Worm (Caenorhabditis elegans) whole organism, late embryonic: ENCODE data around the gene C13A10.1.

Experiments used
- C08G9.2 ChIP-seq: sonication (generic microtip); optimal IDR thresholded peaks from 2 replicates; lab custom pipeline; 2016; ENCODE audit warnings: mild to moderate bottlenecking, missing genetic modification characterization, moderate library complexity, missing compliant biosample characterization
- C38D4.7 ChIP-seq: fragments of 200-800 bp; sonication (Bioruptor generic); optimal IDR thresholded peaks from 2 replicates; lab custom pipeline; 2018; ENCODE audit warnings: mild to moderate bottlenecking, missing genetic modification characterization, moderate library complexity, missing compliant biosample characterization
- F13H6.1 ChIP-seq: sonication (generic microtip); optimal IDR thresholded peaks from 2 replicates; lab custom pipeline; 2016; ENCODE audit warnings: missing genetic modification characterization, missing compliant biosample characterization
- T23F11.4 ChIP-seq: fragments of 200-800 bp; sonication (Bioruptor generic); optimal IDR thresholded peaks from 2 replicates; lab custom pipeline; 2018; ENCODE audit warnings: mild to moderate bottlenecking, missing genetic modification characterization, missing compliant biosample characterization
- Y22D7AL.16 ChIP-seq: sonication (generic microtip); optimal IDR thresholded peaks from 2 replicates; lab custom pipeline; 2016; ENCODE audit warnings: missing genetic modification characterization, missing compliant biosample characterization
- ama-1 ChIP-seq: fragments of 150-350 bp; optimal IDR thresholded peaks from 2 replicates; lab custom pipeline; 2014
- ceh-14 ChIP-seq: sonication (generic microtip); optimal IDR thresholded peaks from 2 replicates; lab custom pipeline; 2016; ENCODE audit warnings: missing genotype, missing genetic modification characterization, missing compliant biosample characterization
- ceh-18 ChIP-seq: sonication (generic microtip); optimal IDR thresholded peaks from 2 replicates; lab custom pipeline; 2016; ENCODE audit warnings: missing genetic modification characterization, missing compliant biosample characterization
- ceh-19 ChIP-seq: fragments of 200-800 bp; sonication (Bioruptor generic); optimal IDR thresholded peaks from 2 replicates; lab custom pipeline; 2018; ENCODE audit warnings: mild to moderate bottlenecking, missing genetic modification characterization, missing compliant biosample characterization
- ceh-22 ChIP-seq: sonication (generic microtip); optimal IDR thresholded peaks from 2 replicates; lab custom pipeline; 2017; ENCODE audit warnings: missing biosample characterization, missing genetic modification characterization
- ceh-45 ChIP-seq: fragments of 200-800 bp; sonication (Bioruptor generic); IDR thresholded peaks from 2 replicates; pipeline ENCODE4 v1.3.6; 2022; ENCODE audit warnings: missing genetic modification reagents, missing genetic modification characterization, missing compliant biosample characterization
- ceh-48 ChIP-seq: sonication (generic microtip); optimal IDR thresholded peaks from 2 replicates; lab custom pipeline; 2016; ENCODE audit warnings: missing genetic modification characterization, inconsistent platforms, missing compliant biosample characterization
- ceh-6 ChIP-seq: fragments of 200-800 bp; sonication (Bioruptor generic); optimal IDR thresholded peaks from 2 replicates; lab custom pipeline; 2018; ENCODE audit warnings: mild to moderate bottlenecking, missing genetic modification characterization, missing compliant biosample characterization
- ceh-9 ChIP-seq: sonication (generic microtip); optimal IDR thresholded peaks from 2 replicates; lab custom pipeline; 2016; ENCODE audit warnings: mild to moderate bottlenecking, missing genetic modification characterization, inconsistent platforms, missing compliant biosample characterization
- che-1 ChIP-seq: sonication (generic microtip); optimal IDR thresholded peaks from 2 replicates; lab custom pipeline; 2016; ENCODE audit warnings: mild to moderate bottlenecking, missing genetic modification characterization, missing compliant biosample characterization
- elt-2 ChIP-seq: sonication (generic microtip); optimal IDR thresholded peaks from 2 replicates; lab custom pipeline; 2016; ENCODE audit warnings: missing genetic modification reagents, missing genetic modification characterization, missing compliant biosample characterization
- fax-1 ChIP-seq: sonication (generic microtip); optimal IDR thresholded peaks from 2 replicates; lab custom pipeline; 2016; ENCODE audit warnings: missing genotype, missing genetic modification characterization, missing compliant biosample characterization
- fkh-6 ChIP-seq: sonication (generic microtip); optimal IDR thresholded peaks from 2 replicates; lab custom pipeline; 2016; ENCODE audit warnings: missing genetic modification characterization, missing compliant biosample characterization
- hlh-13 ChIP-seq: fragments of 200-800 bp; sonication (Bioruptor generic); optimal IDR thresholded peaks from 2 replicates; lab custom pipeline; 2018; ENCODE audit warnings: mild to moderate bottlenecking, missing genetic modification characterization, missing compliant biosample characterization
- hlh-30 ChIP-seq: sonication (generic microtip); optimal IDR thresholded peaks from 2 replicates; lab custom pipeline; 2017; ENCODE audit warnings: antibody characterized with exemption, missing genetic modification characterization, missing compliant biosample characterization; ENCODE audit not compliant: insufficient read depth
- hlh-6 ChIP-seq: sonication (generic microtip); optimal IDR thresholded peaks from 2 replicates; lab custom pipeline; 2016; ENCODE audit warnings: missing genotype, missing genetic modification characterization, missing compliant biosample characterization
- hlh-8 ChIP-seq: sonication (generic microtip); optimal IDR thresholded peaks from 2 replicates; lab custom pipeline; 2016; ENCODE audit warnings: missing genotype, missing genetic modification characterization, missing compliant biosample characterization
- lim-6 ChIP-seq: sonication (generic microtip); optimal IDR thresholded peaks from 2 replicates; lab custom pipeline; 2016; ENCODE audit warnings: missing genetic modification characterization, missing compliant biosample characterization
- lin-11 ChIP-seq: fragments of 200-800 bp; sonication (Bioruptor generic); optimal IDR thresholded peaks from 2 replicates; lab custom pipeline; 2018; ENCODE audit warnings: mild to moderate bottlenecking, missing genetic modification characterization, missing compliant biosample characterization
- madf-2 ChIP-seq: sonication (generic microtip); optimal IDR thresholded peaks from 2 replicates; lab custom pipeline; 2017; ENCODE audit warnings: missing genetic modification characterization, missing compliant biosample characterization
- nfya-1 ChIP-seq: sonication (generic microtip); optimal IDR thresholded peaks from 2 replicates; lab custom pipeline; 2017; ENCODE audit warnings: missing genetic modification characterization, mild to moderate bottlenecking, missing compliant biosample characterization, antibody characterized with exemption, moderate library complexity
- nhr-232 ChIP-seq: sonication (generic microtip); optimal IDR thresholded peaks from 2 replicates; lab custom pipeline; 2016; ENCODE audit warnings: missing genetic modification characterization, missing compliant biosample characterization
- npax-4 ChIP-seq: sonication (generic microtip); optimal IDR thresholded peaks from 2 replicates; lab custom pipeline; 2016; ENCODE audit warnings: missing genetic modification characterization, missing compliant biosample characterization
- odd-2 ChIP-seq: sonication (generic microtip); optimal IDR thresholded peaks from 2 replicates; lab custom pipeline; 2017; ENCODE audit warnings: antibody characterized with exemption, mild to moderate bottlenecking, missing genetic modification characterization, missing compliant biosample characterization
- pat-9 ChIP-seq: fragments of 200-800 bp; sonication (Bioruptor generic); optimal IDR thresholded peaks from 2 replicates; lab custom pipeline; 2018; ENCODE audit warnings: mild to moderate bottlenecking, missing genetic modification characterization, moderate library complexity, missing compliant biosample characterization
- pax-1 ChIP-seq: fragments of 150-350 bp; optimal IDR thresholded peaks from 2 replicates; lab custom pipeline; 2014; ENCODE audit warnings: missing biosample characterization, missing genetic modification characterization
- pha-4 ChIP-seq: fragments of 150-350 bp; optimal IDR thresholded peaks from 2 replicates; lab custom pipeline; 2018; ENCODE audit warnings: missing biosample characterization, missing genetic modification reagents, missing genetic modification characterization
- pros-1 ChIP-seq: fragments of 150-350 bp; optimal IDR thresholded peaks from 2 replicates; lab custom pipeline; 2014; ENCODE audit warnings: missing biosample characterization, missing genetic modification reagents, missing genetic modification characterization
- rnt-1 ChIP-seq: sonication (generic microtip); optimal IDR thresholded peaks from 2 replicates; lab custom pipeline; 2016; ENCODE audit warnings: missing genetic modification characterization, missing compliant biosample characterization
- sdc-2 ChIP-seq: sonication (generic microtip); optimal IDR thresholded peaks from 2 replicates; lab custom pipeline; 2016; ENCODE audit warnings: missing genotype, missing genetic modification characterization, missing compliant biosample characterization
- sox-2 ChIP-seq: fragments of 200-800 bp; sonication (Bioruptor generic); IDR thresholded peaks from 2 replicates; pipeline ENCODE4 v1.3.6; 2022; ENCODE audit warnings: missing genetic modification reagents, missing genetic modification characterization, missing compliant biosample characterization
- syd-9 ChIP-seq: sonication (generic microtip); optimal IDR thresholded peaks from 2 replicates; lab custom pipeline; 2016; ENCODE audit warnings: mild to moderate bottlenecking, missing genetic modification characterization, moderate library complexity, missing compliant biosample characterization
- ttx-3 ChIP-seq: sonication (generic microtip); optimal IDR thresholded peaks from 2 replicates; lab custom pipeline; 2016; ENCODE audit warnings: missing genetic modification reagents, missing genetic modification characterization, missing compliant biosample characterization
- unc-42 ChIP-seq: sonication (generic microtip); optimal IDR thresholded peaks from 2 replicates; lab custom pipeline; 2016; ENCODE audit warnings: missing genotype, missing genetic modification characterization, missing compliant biosample characterization
- unc-86 ChIP-seq: sonication (generic microtip); optimal IDR thresholded peaks from 2 replicates; lab custom pipeline; 2016; ENCODE audit warnings: missing genetic modification characterization, missing compliant biosample characterization
- zip-5 ChIP-seq: sonication (generic microtip); optimal IDR thresholded peaks from 2 replicates; lab custom pipeline; 2016; ENCODE audit warnings: missing genetic modification characterization, missing compliant biosample characterization
- ztf-16 ChIP-seq: sonication (generic microtip); optimal IDR thresholded peaks from 2 replicates; lab custom pipeline; 2017; ENCODE audit warnings: missing genetic modification characterization, missing compliant biosample characterization

C13A10.1 gene

ce11 chrII:1323190-1323651 lies 32.2 kb downstream of the C13A10.1 start (continued):
- no peak for TF ChIP-seq pha-4
- TF ChIP-seq ttx-3 (tag; lab: Kevin White, UChicago), result no peak
- no peak for TF ChIP-seq rnt-1 (tag; lab: Kevin White, UChicago)
- TF ChIP-seq Y22D7AL.16, result no peak
- no peak for TF ChIP-seq fax-1
- TF ChIP-seq elt-2, result no peak
- TF ChIP-seq odd-2, result no peak
- peak; percentile 89 for TF ChIP-seq unc-42 (tag; lab: Kevin White, UChicago)
- TF ChIP-seq lim-6 (tag; lab: Kevin White, UChicago), result no peak
- no peak for TF ChIP-seq zip-5
- no peak for TF ChIP-seq ceh-22 (tag; lab: Kevin White, UChicago)

- no peak for TF ChIP-seq F13H6.1
- no peak for TF ChIP-seq unc-42 (tag; lab: Kevin White, UChicago)
- no peak for TF ChIP-seq pros-1 (tag; lab: Kevin White, UChicago)
- TF ChIP-seq nfya-1, result no peak
- TF ChIP-seq sdc-2 (tag; lab: Kevin White, UChicago), result no peak
- no peak for TF ChIP-seq C08G9.2 (tag; lab: Kevin White, UChicago)
- TF ChIP-seq hlh-8 (tag; lab: Kevin White, UChicago), result no peak
- no peak for TF ChIP-seq lin-11 (tag; lab: Kevin White, UChicago)
- no peak for TF ChIP-seq ztf-16 (tag; lab: Kevin White, UChicago)
- no peak for TF ChIP-seq fkh-6 (tag; lab: Kevin White, UChicago)
Measured at ce11 chrII:1322283-1323173, 32.9 kb downstream of the C13A10.1 start.

- peak; percentile 29 for TF ChIP-seq elt-2
- peak; percentile 0 for TF ChIP-seq ceh-48 (tag; lab: Kevin White, UChicago)
- no peak for TF ChIP-seq madf-2 (tag; lab: Kevin White, UChicago)
- no peak for TF ChIP-seq ceh-9 (tag; lab: Kevin White, UChicago)
Measured at ce11 chrII:1320987-1321807, 34.3 kb downstream of the C13A10.1 start, which contains the start of gene vig-1. TSS of gene vig-1 (plus strand) at chrII:1321037.

ce11 chrII:1320412-1320811 lies 35.0 kb downstream of the C13A10.1 start:
- TF ChIP-seq ceh-9 (tag; lab: Kevin White, UChicago), result peak; percentile 4
- no peak for TF ChIP-seq npax-4 (tag; lab: Kevin White, UChicago)
- TF ChIP-seq T23F11.4, result peak; percentile 24
- TF ChIP-seq pros-1 (tag; lab: Kevin White, UChicago), result peak; percentile 13
- peak; percentile 91 for TF ChIP-seq ceh-18 (tag; lab: Kevin White, UChicago)
- peak; percentile 13 for TF ChIP-seq hlh-6 (tag; lab: Kevin White, UChicago)
- TF ChIP-seq madf-2 (tag; lab: Kevin White, UChicago), result peak; percentile 68
- peak; percentile 78 for TF ChIP-seq F13H6.1
- peak; percentile 81 for TF ChIP-seq unc-86 (tag; lab: Kevin White, UChicago)
- peak; percentile 58 for TF ChIP-seq C38D4.7 (GFP tag; lab: Kevin White, UChicago)
- TF ChIP-seq Y22D7AL.16, result peak; percentile 45
- no peak for TF ChIP-seq lim-6 (tag; lab: Kevin White, UChicago)
- TF ChIP-seq ama-1 (lab: Kevin White, UChicago), result peak; percentile 61
- peak; percentile 11 for TF ChIP-seq C08G9.2 (tag; lab: Kevin White, UChicago)
- no peak for TF ChIP-seq hlh-30 (tag; lab: Kevin White, UChicago)
- peak; percentile 95 for TF ChIP-seq pat-9 (tag; lab: Kevin White, UChicago)
- 0 out of 2 replicates have a peak, but pooled peaks have one; percentile 35 for TF ChIP-seq ceh-45 (GFP tag; lab: Robert Waterston, UW)
- no peak for TF ChIP-seq hlh-13 (GFP tag; lab: Kevin White, UChicago)
- peak; percentile 70 for TF ChIP-seq che-1 (tag; lab: Kevin White, UChicago)
- TF ChIP-seq odd-2, result peak; percentile 15
- no peak for TF ChIP-seq nhr-232
- TF ChIP-seq ceh-14 (tag; lab: Kevin White, UChicago), result peak; percentile 73
- TF ChIP-seq syd-9 (tag; lab: Kevin White, UChicago), result peak; percentile 61
- TF ChIP-seq sox-2 (GFP tag; lab: Robert Waterston, UW), result peak; percentile 7; the same call in 1 of the 2 replicates
- TF ChIP-seq elt-2, result peak; percentile 60
- peak; percentile 53 for TF ChIP-seq ceh-6 (GFP tag; lab: Kevin White, UChicago)
- TF ChIP-seq nfya-1, result peak; percentile 93
- peak; percentile 78 for TF ChIP-seq ceh-19 (GFP tag; lab: Kevin White, UChicago)
- TF ChIP-seq pax-1 (tag; lab: Kevin White, UChicago), result peak; percentile 74
